Fruit fly (Drosophila melanogaster) whole organism, embryonic: ENCODE results near the gene CG17029.
A peak's percentile ranks its signal among the peaks of the same experiment; 100 is the strongest.

Experiments
- Adf1 ChIP-seq: fragments of 200-800 bp; sonication (Bioruptor generic); IDR thresholded peaks from 2 replicates; pipeline ENCODE4 v1.3.6; 2022; ENCODE audit warnings: missing biosample characterization, missing genetic modification characterization
- Atf3 ChIP-seq: fragments of 200-800 bp; sonication (Bioruptor generic); optimal IDR thresholded peaks from 3 replicates; lab custom pipeline; 2016; ENCODE audit warnings: missing biosample characterization, missing genetic modification characterization
- CG10321 ChIP-seq: fragments of 200-800 bp; sonication (Bioruptor generic); IDR thresholded peaks from 2 replicates; pipeline ENCODE4 v1.3.6; 2022; ENCODE audit warnings: missing biosample characterization, missing genetic modification characterization
- CG1233 ChIP-seq: fragments of 200-800 bp; sonication (Bioruptor generic); optimal IDR thresholded peaks from 4 replicates; lab custom pipeline; 2018; ENCODE audit warnings: missing biosample characterization, mild to moderate bottlenecking, missing genetic modification characterization
- CG12659 ChIP-seq: fragments of 200-800 bp; sonication (Bioruptor generic); optimal IDR thresholded peaks from 3 replicates; lab custom pipeline; 2017; ENCODE audit warnings: mild to moderate bottlenecking, missing biosample characterization, missing genetic modification reagents, missing genetic modification characterization
- CG13424 ChIP-seq: fragments of 200-800 bp; sonication (Bioruptor generic); optimal IDR thresholded peaks from 2 replicates; lab custom pipeline; 2019; ENCODE audit warnings: missing biosample characterization, mild to moderate bottlenecking, missing genetic modification characterization, moderate library complexity
- CG14710 ChIP-seq: fragments of 200-800 bp; sonication (Bioruptor generic); optimal IDR thresholded peaks from 3 replicates; lab custom pipeline; 2019; ENCODE audit warnings: missing biosample characterization, mild to moderate bottlenecking, missing genetic modification characterization, moderate library complexity
- CG15073 ChIP-seq: fragments of 200-800 bp; sonication (Bioruptor generic); optimal IDR thresholded peaks from 2 replicates; lab custom pipeline; 2016; ENCODE audit warnings: missing biosample characterization, missing genetic modification characterization
- CG15514 ChIP-seq: fragments of 200-800 bp; sonication (Bioruptor generic); optimal IDR thresholded peaks from 3 replicates; lab custom pipeline; 2017; ENCODE audit warnings: missing biosample characterization, missing genetic modification characterization, mild to moderate bottlenecking, moderate library complexity, missing genetic modification reagents
- CG15696 ChIP-seq: fragments of 200-800 bp; sonication (Bioruptor generic); optimal IDR thresholded peaks from 2 replicates; lab custom pipeline; 2019; ENCODE audit warnings: missing biosample characterization, mild to moderate bottlenecking, missing genetic modification characterization, moderate library complexity
- CG16863 ChIP-seq: fragments of 200-800 bp; sonication (Bioruptor generic); optimal IDR thresholded peaks from 3 replicates; lab custom pipeline; 2016; ENCODE audit warnings: missing biosample characterization, missing genetic modification characterization
- CG17568 ChIP-seq: fragments of 200-800 bp; sonication (Bioruptor generic); optimal IDR thresholded peaks from 2 replicates; lab custom pipeline; 2018; ENCODE audit warnings: missing biosample characterization, mild to moderate bottlenecking, missing genetic modification characterization, moderate library complexity
- CG17829 ChIP-seq: fragments of 200-800 bp; optimal IDR thresholded peaks from 2 replicates; lab custom pipeline; 2019; ENCODE audit warnings: missing biosample characterization, mild to moderate bottlenecking, missing genetic modification characterization, moderate library complexity
- CG18262 ChIP-seq: fragments of 200-800 bp; optimal IDR thresholded peaks from 3 replicates; lab custom pipeline; 2019; ENCODE audit warnings: missing biosample characterization, mild to moderate bottlenecking, missing genetic modification characterization, moderate library complexity
- CG33557 ChIP-seq: fragments of 200-800 bp; sonication (Bioruptor generic); optimal IDR thresholded peaks from 2 replicates; lab custom pipeline; 2019; ENCODE audit warnings: missing biosample characterization, mild to moderate bottlenecking, missing genetic modification characterization, moderate library complexity
- CG34422 ChIP-seq: fragments of 200-800 bp; sonication (Bioruptor generic); IDR thresholded peaks from 3 replicates; pipeline ENCODE4 v1.3.6; 2022; ENCODE audit warnings: missing biosample characterization, missing genetic modification characterization
- CG4360 ChIP-seq: fragments of 200-800 bp; sonication (Bioruptor generic); IDR thresholded peaks from 2 replicates; pipeline ENCODE4 v1.3.6; 2022; ENCODE audit warnings: missing biosample characterization, missing genetic modification characterization
- CG6254 ChIP-seq: fragments of 200-800 bp; sonication (Bioruptor generic); optimal IDR thresholded peaks from 3 replicates; lab custom pipeline; 2017; ENCODE audit warnings: mild to moderate bottlenecking, missing biosample characterization, missing genetic modification reagents, missing genetic modification characterization
- CG6654 ChIP-seq: fragments of 200-800 bp; sonication (Bioruptor generic); optimal IDR thresholded peaks from 2 replicates; lab custom pipeline; 2017; ENCODE audit warnings: missing biosample characterization, mild to moderate bottlenecking, missing genetic modification characterization
- CG7963 ChIP-seq: fragments of 200-800 bp; sonication (Bioruptor generic); IDR thresholded peaks from 3 replicates; pipeline ENCODE4 v1.3.6; 2022; ENCODE audit warnings: missing biosample characterization, missing genetic modification characterization; ENCODE audit not compliant: partially characterized antibody
- Camta ChIP-seq: fragments of 200-800 bp; sonication (Bioruptor generic); optimal IDR thresholded peaks from 2 replicates; lab custom pipeline; 2016; ENCODE audit warnings: missing biosample characterization, missing genetic modification characterization
- HHEX ChIP-seq: fragments of 200-800 bp; sonication (Bioruptor generic); optimal IDR thresholded peaks from 3 replicates; lab custom pipeline; 2017; ENCODE audit warnings: missing biosample characterization, mild to moderate bottlenecking, missing genetic modification characterization, missing genetic modification reagents
- HmgD ChIP-seq: fragments of 200-800 bp; sonication (Bioruptor generic); optimal IDR thresholded peaks from 3 replicates; lab custom pipeline; 2016; ENCODE audit warnings: missing biosample characterization, missing genetic modification characterization
- Hsf ChIP-seq: fragments of 200-800 bp; sonication (Bioruptor generic); optimal IDR thresholded peaks from 3 replicates; lab custom pipeline; 2016; ENCODE audit warnings: missing biosample characterization, missing genetic modification characterization
- Lpt ChIP-seq: fragments of >200 bp; optimal IDR thresholded peaks from 2 replicates; lab custom pipeline; 2018; ENCODE audit warnings: missing biosample characterization, missing genetic modification characterization
- Nf-YB ChIP-seq: fragments of 200-800 bp; sonication (Bioruptor generic); optimal IDR thresholded peaks from 3 replicates; lab custom pipeline; 2019; ENCODE audit warnings: missing biosample characterization, mild to moderate bottlenecking, missing genetic modification characterization, moderate library complexity
- Opbp ChIP-seq: fragments of 200-800 bp; sonication (Bioruptor generic); IDR thresholded peaks from 3 replicates; pipeline ENCODE4 v1.3.6; 2022; ENCODE audit warnings: missing biosample characterization, missing genetic modification characterization; ENCODE audit not compliant: partially characterized antibody
- Rfx ChIP-seq: fragments of 200-800 bp; sonication (Bioruptor generic); IDR thresholded peaks from 2 replicates; pipeline ENCODE4 v1.3.6; 2022; ENCODE audit warnings: missing biosample characterization, missing genetic modification characterization
- Six4 ChIP-seq: fragments of 200-800 bp; sonication (Bioruptor generic); optimal IDR thresholded peaks from 2 replicates; lab custom pipeline; 2016; ENCODE audit warnings: missing biosample characterization, missing genetic modification characterization
- Sox100B ChIP-seq: fragments of 200-800 bp; sonication (Bioruptor generic); optimal IDR thresholded peaks from 3 replicates; lab custom pipeline; 2018; ENCODE audit warnings: missing biosample characterization, mild to moderate bottlenecking, missing genetic modification characterization
- Vsx1 ChIP-seq: fragments of 200-800 bp; sonication (Bioruptor generic); optimal IDR thresholded peaks from 2 replicates; lab custom pipeline; 2017; ENCODE audit warnings: missing biosample characterization, mild to moderate bottlenecking, missing genetic modification characterization, missing genetic modification reagents
- Xbp1 ChIP-seq: fragments of 200-800 bp; sonication (Bioruptor generic); optimal IDR thresholded peaks from 3 replicates; lab custom pipeline; 2016; ENCODE audit warnings: missing biosample characterization, mild to moderate bottlenecking, missing genetic modification characterization
- YL-1 ChIP-seq: fragments of 200-800 bp; sonication (Bioruptor generic); optimal IDR thresholded peaks from 3 replicates; lab custom pipeline; 2017; ENCODE audit warnings: missing biosample characterization, mild to moderate bottlenecking, missing genetic modification characterization
- ac ChIP-seq: fragments of 200-800 bp; sonication (Bioruptor generic); optimal IDR thresholded peaks from 3 replicates; lab custom pipeline; 2017; ENCODE audit warnings: missing biosample characterization, mild to moderate bottlenecking, missing genetic modification characterization
- bsh ChIP-seq, 2 experiments: fragments of 200-800 bp; sonication (Bioruptor generic); optimal IDR thresholded peaks; 2 replicates each; lab custom pipeline; 2017 to 2018; ENCODE audit warnings: mild to moderate bottlenecking in 2 of 2, missing biosample characterization in 2 of 2, missing genetic modification characterization in 2 of 2, moderate library complexity in 1 of 2
- dmrt11E ChIP-seq: fragments of 200-800 bp; sonication (Bioruptor generic); optimal IDR thresholded peaks from 3 replicates; lab custom pipeline; 2018; ENCODE audit warnings: missing biosample characterization, mild to moderate bottlenecking, missing genetic modification characterization, moderate library complexity
- eyg ChIP-seq: fragments of 200-800 bp; sonication (Bioruptor generic); optimal IDR thresholded peaks from 3 replicates; lab custom pipeline; 2016; ENCODE audit warnings: missing biosample characterization, missing genetic modification characterization
- fd96Cb ChIP-seq: fragments of 200-800 bp; sonication (Bioruptor generic); optimal IDR thresholded peaks from 2 replicates; lab custom pipeline; 2018; ENCODE audit warnings: missing biosample characterization, mild to moderate bottlenecking, missing genetic modification characterization, moderate library complexity
- fu2 ChIP-seq: fragments of 200-800 bp; sonication (Bioruptor generic); optimal IDR thresholded peaks from 2 replicates; lab custom pipeline; 2016; ENCODE audit warnings: missing biosample characterization, missing genetic modification characterization
- grau ChIP-seq: fragments of 200-800 bp; optimal IDR thresholded peaks from 3 replicates; lab custom pipeline; 2019; ENCODE audit warnings: missing biosample characterization, mild to moderate bottlenecking, missing genetic modification characterization, moderate library complexity
- hkb ChIP-seq, 2 experiments: fragments of 200-800 bp in 1 of 2; fragments of >200 bp in 1 of 2; sonication (Bioruptor generic) in 1 of 2; IDR thresholded peaks in 1 of 2; optimal IDR thresholded peaks in 1 of 2; 2 replicates each; pipeline versions ENCODE4 v1.3.6 to Lab custom; 2017 to 2022; ENCODE audit warnings: missing biosample characterization in 1 of 2, missing genetic modification characterization in 1 of 2
- nerfin-2 ChIP-seq: fragments of 200-800 bp; sonication (Bioruptor generic); IDR thresholded peaks from 2 replicates; pipeline ENCODE4 v1.3.6; 2022; ENCODE audit warnings: missing biosample characterization, missing genetic modification characterization; ENCODE audit not compliant: partially characterized antibody
- phol ChIP-seq: fragments of 200-800 bp; sonication (Bioruptor generic); optimal IDR thresholded peaks from 3 replicates; lab custom pipeline; 2018; ENCODE audit warnings: missing biosample characterization, mild to moderate bottlenecking, missing genetic modification characterization, moderate library complexity
- pros ChIP-seq: fragments of 200-800 bp; sonication (Bioruptor generic); optimal IDR thresholded peaks from 3 replicates; lab custom pipeline; 2019; ENCODE audit warnings: missing biosample characterization, mild to moderate bottlenecking, missing genetic modification characterization, moderate library complexity
- salm ChIP-seq: fragments of 200-800 bp; sonication (Bioruptor generic); optimal IDR thresholded peaks from 2 replicates; lab custom pipeline; 2018; ENCODE audit warnings: missing biosample characterization, mild to moderate bottlenecking, missing genetic modification characterization
- scrt ChIP-seq: fragments of 200-800 bp; sonication (Bioruptor generic); optimal IDR thresholded peaks from 2 replicates; lab custom pipeline; 2018; ENCODE audit warnings: missing biosample characterization, mild to moderate bottlenecking, missing genetic modification characterization, moderate library complexity
- zen ChIP-seq: fragments of 200-800 bp; sonication (Bioruptor generic); optimal IDR thresholded peaks from 3 replicates; lab custom pipeline; 2018; ENCODE audit warnings: missing biosample characterization, mild to moderate bottlenecking, missing genetic modification characterization, moderate library complexity
- zen2 ChIP-seq: fragments of 200-800 bp; sonication (Bioruptor generic); IDR thresholded peaks from 3 replicates; pipeline ENCODE4 v1.3.6; 2022; ENCODE audit warnings: missing biosample characterization, missing genetic modification characterization; ENCODE audit not compliant: partially characterized antibody

Gene CG17029

DNA sequence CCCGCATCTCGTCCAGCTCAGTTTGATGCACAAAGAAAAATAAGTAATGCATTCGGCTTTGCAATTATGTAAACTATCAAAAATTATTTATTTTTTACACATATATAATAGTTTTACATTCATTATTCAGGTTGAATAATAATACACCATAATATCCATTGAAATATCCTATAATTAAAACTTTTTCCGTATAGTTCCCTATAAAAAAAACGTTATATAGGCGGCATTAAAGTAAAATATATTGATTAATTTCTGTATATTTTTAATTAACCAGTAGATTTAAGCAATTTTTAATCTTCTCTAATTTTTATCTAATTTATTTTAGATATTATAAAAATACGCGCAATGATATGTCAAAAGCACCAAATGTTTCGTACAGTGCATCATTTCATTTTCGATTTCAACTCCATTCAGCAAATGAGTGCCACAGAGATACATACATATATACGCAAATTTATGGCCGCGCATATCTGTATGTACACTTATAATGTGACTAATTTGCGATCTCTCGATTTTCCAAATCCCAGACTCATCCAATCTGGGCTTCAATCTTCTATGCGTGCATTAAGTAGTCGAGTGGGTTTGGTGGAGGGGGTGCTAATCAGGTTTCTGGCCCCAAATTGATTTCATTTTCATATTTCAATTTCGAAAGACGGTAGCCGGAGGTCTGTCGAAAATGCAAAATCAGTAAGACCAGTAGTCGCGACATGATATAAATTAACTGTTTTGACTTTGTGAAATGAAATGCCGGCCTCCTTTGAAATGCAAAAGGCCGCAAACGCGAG is 36.7 kb downstream of the CG17029 start:
- no peak for TF ChIP-seq Nf-YB (GFP tag; lab: Kevin White, UChicago)
- peak; percentile 20 for TF ChIP-seq fd96Cb (tag; lab: Kevin White, UChicago)
- TF ChIP-seq pros (GFP tag; lab: Kevin White, UChicago), result no peak
- TF ChIP-seq phol, result peak; percentile 43
- no peak for TF ChIP-seq CG15514
- no peak for TF ChIP-seq nerfin-2 (GFP tag; lab: Robert Waterston, UW)
- no peak for TF ChIP-seq CG34422 (GFP tag; lab: Robert Waterston, UW)
- TF ChIP-seq CG10321, result no peak
- TF ChIP-seq CG18262 (tag; lab: Kevin White, UChicago), result peak; percentile 70
- no peak for TF ChIP-seq HHEX (GFP tag; lab: Kevin White, UChicago)
- TF ChIP-seq CG15073 (GFP tag; lab: Kevin White, UChicago), result no peak
- no peak for TF ChIP-seq zen2
- TF ChIP-seq grau, result peak; percentile 39
- no peak for TF ChIP-seq Hsf
- TF ChIP-seq CG16863 (GFP tag; lab: Kevin White, UChicago), result no peak
- TF ChIP-seq hkb (optimal IDR thresholded peaks at IDR 0.05; lab: Kevin White, UChicago), result no peak
- no peak for TF ChIP-seq hkb (GFP tag; IDR thresholded peaks at IDR 0.05; lab: Robert Waterston, UW)
- no peak for TF ChIP-seq salm (tag; lab: Kevin White, UChicago)
- peak; percentile 57 for TF ChIP-seq CG17829 (tag; lab: Kevin White, UChicago)
- no peak for TF ChIP-seq scrt (GFP tag; lab: Kevin White, UChicago)
- no peak for TF ChIP-seq CG1233 (GFP tag; lab: Kevin White, UChicago)
- TF ChIP-seq CG6254 (GFP tag; lab: Kevin White, UChicago), result no peak
- TF ChIP-seq YL-1 (GFP tag; lab: Kevin White, UChicago), result no peak
- peak; percentile 36 for TF ChIP-seq CG13424 (tag; lab: Kevin White, UChicago)
- TF ChIP-seq Adf1, result no peak
- no peak for TF ChIP-seq CG7963 (GFP tag; lab: Robert Waterston, UW)
- TF ChIP-seq fu2 (GFP tag; lab: Kevin White, UChicago), result no peak
- TF ChIP-seq Opbp (GFP tag; lab: Robert Waterston, UW), result no peak
- no peak for TF ChIP-seq Atf3
- no peak for TF ChIP-seq Xbp1 (GFP tag; lab: Kevin White, UChicago)
- TF ChIP-seq eyg, result no peak
- TF ChIP-seq CG15696 (tag; lab: Kevin White, UChicago), result peak; percentile 49
- no peak for TF ChIP-seq CG6654 (GFP tag; lab: Kevin White, UChicago)
- no peak for TF ChIP-seq Camta (GFP tag; lab: Kevin White, UChicago)
- TF ChIP-seq Vsx1 (GFP tag; lab: Kevin White, UChicago), result peak; percentile 25
- peak in 1 of 2 experiments; percentile 3 for TF ChIP-seq bsh (GFP tag; optimal IDR thresholded peaks at IDR 0.05; lab: Kevin White, UChicago)
- no peak for TF ChIP-seq Rfx (GFP tag; lab: Robert Waterston, UW)
- TF ChIP-seq CG12659 (GFP tag; lab: Kevin White, UChicago), result no peak
- peak; percentile 60 for TF ChIP-seq dmrt11E (tag; lab: Kevin White, UChicago)
- TF ChIP-seq zen, result no peak
- TF ChIP-seq Lpt (GFP tag; lab: Kevin White, UChicago), result no peak
- peak; percentile 30 for TF ChIP-seq Sox100B (GFP tag; lab: Kevin White, UChicago)
- no peak for TF ChIP-seq CG4360 (GFP tag; lab: Robert Waterston, UW)
- TF ChIP-seq CG17568 (GFP tag; lab: Kevin White, UChicago), result no peak
- peak; percentile 48 for TF ChIP-seq CG14710 (tag; lab: Kevin White, UChicago)
- TF ChIP-seq CG33557, result peak; percentile 22
- TF ChIP-seq ac (GFP tag; lab: Kevin White, UChicago), result no peak
- TF ChIP-seq HmgD, result no peak
- no peak for TF ChIP-seq Six4 (GFP tag; lab: Kevin White, UChicago)
